Fruit fly (Drosophila melanogaster) whole organism, wandering third instar larva: ENCODE measurements around the gene Atxn7.
A peak's percentile ranks its signal among the peaks of the same experiment; 100 is the strongest.

ENCODE experiments used
- Abd-B ChIP-seq: fragments of >200 bp; optimal IDR thresholded peaks from 2 replicates; lab custom pipeline; 2017; ENCODE audit warnings: missing biosample characterization, missing genetic modification characterization
- CG32264 ChIP-seq: fragments of 200-800 bp; sonication (Bioruptor generic); optimal IDR thresholded peaks from 2 replicates; lab custom pipeline; 2016; ENCODE audit warnings: missing biosample characterization, missing genetic modification characterization
- CG9705 ChIP-seq: fragments of 200-800 bp; sonication (Bioruptor generic); optimal IDR thresholded peaks from 2 replicates; lab custom pipeline; 2018; ENCODE audit warnings: missing biosample characterization, mild to moderate bottlenecking, missing genetic modification characterization
- CrebA ChIP-seq: fragments of 200-800 bp; sonication (Bioruptor generic); optimal IDR thresholded peaks from 2 replicates; lab custom pipeline; 2016; ENCODE audit warnings: missing biosample characterization, mild to moderate bottlenecking, missing genetic modification characterization, borderline replicate concordance
- Dfd ChIP-seq: fragments of >200 bp; optimal IDR thresholded peaks from 2 replicates; lab custom pipeline; 2017; ENCODE audit warnings: missing biosample characterization, missing genetic modification characterization
- Dif ChIP-seq: fragments of 200-275, 200-300 bp; sonication (Bioruptor generic); optimal IDR thresholded peaks from 2 replicates; lab custom pipeline; 2018; ENCODE audit warnings: missing biosample characterization, missing genetic modification characterization; ENCODE audit not compliant: partially characterized antibody
- HLH106 ChIP-seq: fragments of 200-800 bp; optimal IDR thresholded peaks from 3 replicates; lab custom pipeline; 2019; ENCODE audit warnings: missing biosample characterization, mild to moderate bottlenecking, missing genetic modification characterization, moderate library complexity
- Hnf4 ChIP-seq: fragments of 200-800 bp; sonication (Bioruptor generic); optimal IDR thresholded peaks from 2 replicates; lab custom pipeline; 2016; ENCODE audit warnings: missing biosample characterization, mild to moderate bottlenecking, missing genetic modification characterization
- Hr78 ChIP-seq: fragments of >200 bp; optimal IDR thresholded peaks from 2 replicates; lab custom pipeline; 2017; ENCODE audit warnings: missing biosample characterization, missing genetic modification characterization
- Hr83 ChIP-seq: fragments of 200-300 bp; sonication (Bioruptor generic); optimal IDR thresholded peaks from 2 replicates; lab custom pipeline; 2016; ENCODE audit warnings: missing biosample characterization, mild to moderate bottlenecking, missing genetic modification characterization, moderate library complexity; ENCODE audit not compliant: poor library complexity, severe bottlenecking
- Jra ChIP-seq: sonication (Bioruptor generic); optimal IDR thresholded peaks from 2 replicates; lab custom pipeline; 2016; ENCODE audit warnings: missing biosample characterization, missing genetic modification characterization
- Mio ChIP-seq: sonication (Bioruptor generic); optimal IDR thresholded peaks from 2 replicates; lab custom pipeline; 2016; ENCODE audit warnings: missing biosample characterization, missing genetic modification characterization
- Myc ChIP-seq: fragments of >200 bp; optimal IDR thresholded peaks from 2 replicates; lab custom pipeline; 2017
- N ChIP-seq: fragments of >200 bp; optimal IDR thresholded peaks from 2 replicates; lab custom pipeline; 2018; ENCODE audit warnings: missing biosample characterization, missing external identifiers, missing genetic modification characterization
- OdsH ChIP-seq: fragments of 200-800 bp; sonication (Bioruptor generic); optimal IDR thresholded peaks from 2 replicates; lab custom pipeline; 2016; ENCODE audit warnings: missing biosample characterization, mild to moderate bottlenecking, missing genetic modification characterization
- Rel ChIP-seq, 2 experiments: fragments of 200-800 bp; sonication (Bioruptor generic) in 1 of 2; optimal IDR thresholded peaks; 2 replicates in 1 of 2; 3 replicates in 1 of 2; lab custom pipeline; 2016 to 2019; ENCODE audit warnings: mild to moderate bottlenecking in 2 of 2, missing biosample characterization in 2 of 2, missing genetic modification characterization in 2 of 2, moderate library complexity in 1 of 2
- Sp1 ChIP-seq: fragments of 200-800 bp; sonication (Bioruptor generic); optimal IDR thresholded peaks from 3 replicates; lab custom pipeline; 2019; ENCODE audit warnings: missing biosample characterization, mild to moderate bottlenecking, missing genetic modification characterization, moderate library complexity
- br ChIP-seq: fragments of 200-800 bp; sonication (Bioruptor generic); optimal IDR thresholded peaks from 2 replicates; lab custom pipeline; 2016; ENCODE audit warnings: missing biosample characterization, missing genetic modification characterization
- brk ChIP-seq: fragments of 200-800 bp; sonication (Bioruptor generic); optimal IDR thresholded peaks from 2 replicates; lab custom pipeline; 2016; ENCODE audit warnings: missing biosample characterization, mild to moderate bottlenecking, missing genetic modification characterization
- dmrt93B ChIP-seq: fragments of 200-800 bp; sonication (Bioruptor generic); optimal IDR thresholded peaks from 2 replicates; lab custom pipeline; 2018; ENCODE audit warnings: missing biosample characterization, mild to moderate bottlenecking, missing genetic modification characterization
- dsf ChIP-seq: sonication (Bioruptor generic); optimal IDR thresholded peaks from 2 replicates; lab custom pipeline; 2016; ENCODE audit warnings: missing biosample characterization, missing genetic modification characterization, borderline replicate concordance
- ey ChIP-seq: fragments of 200-800 bp; sonication (Bioruptor generic); optimal IDR thresholded peaks from 2 replicates; lab custom pipeline; 2016; ENCODE audit warnings: missing biosample characterization, missing genetic modification characterization
- foxo ChIP-seq, 2 experiments: fragments of 200-800 bp; sonication (Bioruptor generic); optimal IDR thresholded peaks; 2 replicates in 1 of 2; 3 replicates in 1 of 2; lab custom pipeline; 2016 to 2017; ENCODE audit warnings: missing biosample characterization in 2 of 2, missing genetic modification characterization in 2 of 2
- fru ChIP-seq: fragments of 200-800 bp; sonication (Bioruptor generic); optimal IDR thresholded peaks from 3 replicates; lab custom pipeline; 2016; ENCODE audit warnings: missing biosample characterization, mild to moderate bottlenecking, missing genetic modification characterization
- h ChIP-seq: fragments of 200-800 bp; sonication (Bioruptor generic); optimal IDR thresholded peaks from 3 replicates; lab custom pipeline; 2016; ENCODE audit warnings: missing biosample characterization, mild to moderate bottlenecking, missing genetic modification characterization
- jim ChIP-seq: fragments of 175-275, 200-325 bp; sonication (Bioruptor generic); optimal IDR thresholded peaks from 2 replicates; lab custom pipeline; 2016; ENCODE audit warnings: missing biosample characterization, mild to moderate bottlenecking, missing genetic modification characterization
- lola ChIP-seq: fragments of >200 bp; optimal IDR thresholded peaks from 2 replicates; lab custom pipeline; 2017; ENCODE audit warnings: missing biosample characterization, missing genetic modification characterization
- pan ChIP-seq: fragments of >200 bp; optimal IDR thresholded peaks from 2 replicates; lab custom pipeline; 2017
- psq ChIP-seq: fragments of 200-800 bp; sonication (Bioruptor generic); optimal IDR thresholded peaks from 3 replicates; lab custom pipeline; 2017; ENCODE audit warnings: missing biosample characterization, mild to moderate bottlenecking, missing genetic modification characterization, moderate library complexity
- rgr ChIP-seq: fragments of 200-800 bp; sonication (Bioruptor generic); optimal IDR thresholded peaks from 3 replicates; lab custom pipeline; 2016; ENCODE audit warnings: missing biosample characterization, mild to moderate bottlenecking, missing genetic modification characterization
- sage ChIP-seq: fragments of 200-800 bp; sonication (Bioruptor generic); optimal IDR thresholded peaks from 2 replicates; lab custom pipeline; 2016; ENCODE audit warnings: missing biosample characterization, mild to moderate bottlenecking, missing genetic modification characterization
- sv ChIP-seq: fragments of 200-800 bp; sonication (Bioruptor generic); optimal IDR thresholded peaks from 3 replicates; lab custom pipeline; 2016; ENCODE audit warnings: missing biosample characterization, missing genetic modification characterization
- tai ChIP-seq: sonication (Bioruptor generic); optimal IDR thresholded peaks from 2 replicates; lab custom pipeline; 2016; ENCODE audit warnings: missing biosample characterization, missing genetic modification characterization
- usp ChIP-seq: fragments of >200 bp; optimal IDR thresholded peaks from 2 replicates; lab custom pipeline; 2017; ENCODE audit warnings: missing biosample characterization, missing genetic modification characterization
- woc ChIP-seq: sonication (Bioruptor generic); optimal IDR thresholded peaks from 2 replicates; lab custom pipeline; 2016; ENCODE audit warnings: missing biosample characterization, mild to moderate bottlenecking, missing genetic modification characterization

Gene Atxn7

DNA sequence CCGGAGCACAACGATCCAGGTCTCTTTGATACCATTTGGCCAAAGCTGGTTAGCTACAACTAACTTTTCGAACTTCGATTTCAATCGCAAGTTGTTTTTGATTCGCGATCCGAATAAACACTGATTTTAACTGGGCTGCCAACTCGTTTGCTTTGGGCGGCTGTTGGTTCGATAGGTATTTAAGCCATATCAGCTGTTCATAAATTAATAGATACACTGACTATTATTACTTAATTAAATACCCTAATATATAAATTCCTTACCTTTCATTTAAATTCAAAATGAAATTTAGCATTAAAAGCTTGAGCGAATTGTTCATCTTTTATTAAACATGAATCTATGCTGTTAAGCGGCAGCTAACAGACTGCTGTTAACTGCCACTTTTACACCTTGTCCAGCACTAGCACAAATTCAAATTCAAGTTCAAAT lies 18.4 kb upstream of the Atxn7 start, which contains the start of gene CG9967:
CG9967 (minus strand) TSS at position 129 of the 429 bp plus-strand sequence.
- TF ChIP-seq jim (GFP tag; lab: Kevin White, UChicago) (no peak), usp (GFP tag; lab: Kevin White, UChicago) (no peak), foxo (GFP tag; optimal IDR thresholded peaks at IDR 0.05; lab: Kevin White, UChicago) (peak in 1 of 2 experiments; percentile 26), Dfd (GFP tag; lab: Kevin White, UChicago) (no peak), h (GFP tag; lab: Kevin White, UChicago) (peak; percentile 55), CG32264 (GFP tag; lab: Kevin White, UChicago) (no peak), psq (GFP tag; lab: Kevin White, UChicago) (no peak), Hnf4 (GFP tag; lab: Kevin White, UChicago) (peak; percentile 40), HLH106 (tag; lab: Kevin White, UChicago) (peak; percentile 23), rgr (GFP tag; lab: Kevin White, UChicago) (no peak), CG9705 (GFP tag; lab: Kevin White, UChicago) (peak; percentile 21), Abd-B (GFP tag; lab: Kevin White, UChicago) (no peak), dmrt93B (GFP tag; lab: Kevin White, UChicago) (no peak), pan (lab: Kevin White, UChicago) (no peak), OdsH (GFP tag; lab: Kevin White, UChicago) (peak; percentile 7), dsf (no peak), Jra (GFP tag; lab: Kevin White, UChicago) (peak; percentile 5)

DNA sequence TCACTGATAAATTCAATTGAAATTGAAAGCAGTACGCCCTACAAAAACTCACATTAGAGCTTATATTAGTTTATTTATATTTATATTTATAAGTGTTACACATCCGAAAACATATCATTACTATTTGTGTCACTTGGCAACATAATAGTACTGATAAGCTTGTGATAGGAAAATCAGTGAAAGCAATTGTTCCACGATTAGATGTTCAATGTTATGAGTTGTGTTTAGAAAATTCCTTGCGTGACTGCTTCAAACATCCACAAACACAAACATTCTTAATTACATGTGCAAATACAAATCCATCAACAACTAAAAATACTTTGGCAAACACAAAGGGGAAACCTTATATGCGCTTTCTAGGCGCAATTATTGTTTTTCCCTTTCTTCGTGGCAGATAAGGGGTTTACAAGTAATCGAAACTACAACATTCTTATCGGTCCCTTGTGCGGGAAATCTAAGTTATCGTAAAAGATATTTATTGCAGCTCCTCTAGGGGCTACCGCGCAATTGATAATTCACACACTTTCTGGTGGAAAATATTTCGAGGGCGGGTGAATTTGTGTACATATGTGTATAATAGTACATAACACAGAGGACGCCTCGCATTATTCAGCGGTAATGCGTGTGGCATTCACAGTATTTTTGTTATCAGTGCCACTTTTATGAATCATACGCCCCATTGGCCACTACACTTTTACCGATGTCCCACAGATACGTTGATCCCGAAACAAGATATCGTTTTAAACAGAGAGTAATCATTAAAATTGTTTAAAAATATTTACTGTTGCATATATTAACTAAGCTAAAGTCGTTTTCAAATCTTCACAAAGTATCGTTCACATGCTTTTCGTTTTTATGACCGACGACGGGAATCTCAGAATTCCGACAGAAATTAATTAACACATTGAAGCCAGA lies 13.5 kb upstream of the Atxn7 start:
- no peak for TF ChIP-seq dsf
- no peak for TF ChIP-seq foxo (GFP tag; optimal IDR thresholded peaks at IDR 0.05; lab: Kevin White, UChicago)
- no peak for TF ChIP-seq Hr78 (GFP tag; lab: Kevin White, UChicago)
- TF ChIP-seq tai (GFP tag; lab: Kevin White, UChicago) = peak; percentile 11
- TF ChIP-seq Rel (GFP tag; optimal IDR thresholded peaks at IDR 0.05; lab: Kevin White, UChicago) = no peak
- TF ChIP-seq Rel (tag; optimal IDR thresholded peaks at IDR 0.05; lab: Kevin White, UChicago) = peak; percentile 37

DNA sequence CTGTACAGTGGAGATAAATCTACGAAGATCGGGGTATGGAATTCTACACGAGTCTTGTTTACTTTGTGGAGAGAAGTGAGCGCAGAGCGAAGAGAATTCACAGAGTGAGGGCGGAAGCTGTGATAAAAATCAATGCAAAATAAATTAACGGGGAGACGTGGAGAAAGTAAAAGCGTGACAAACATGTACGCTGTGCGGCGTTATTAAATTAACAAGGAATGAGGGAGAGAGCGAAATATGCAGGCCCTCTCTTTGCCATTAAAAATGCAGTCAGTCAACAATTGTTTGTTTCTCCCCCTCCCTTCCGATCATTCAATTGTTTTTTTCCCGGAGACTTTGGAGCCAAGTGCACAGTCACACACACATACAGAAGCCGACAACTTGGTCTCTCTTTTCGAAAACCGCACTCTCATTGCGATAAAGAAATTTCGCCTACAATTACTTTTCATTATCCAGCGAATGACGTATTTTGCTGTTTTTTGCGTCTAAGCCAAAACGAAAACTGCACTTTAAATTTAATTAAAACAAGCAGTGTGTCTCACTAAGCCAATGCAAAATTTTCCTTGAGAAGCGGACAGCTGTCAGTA lies 12.7 kb upstream of the Atxn7 start:
- TF ChIP-seq Hnf4 (GFP tag; lab: Kevin White, UChicago) (peak; percentile 86), Hr78 (GFP tag; lab: Kevin White, UChicago) (no peak), fru (GFP tag; lab: Kevin White, UChicago) (peak; percentile 70), Rel (GFP tag; optimal IDR thresholded peaks at IDR 0.05; lab: Kevin White, UChicago) (no peak), Rel (tag; optimal IDR thresholded peaks at IDR 0.05; lab: Kevin White, UChicago) (peak; percentile 36), h (GFP tag; lab: Kevin White, UChicago) (peak; percentile 29), sage (no peak), HLH106 (tag; lab: Kevin White, UChicago) (no peak)

DNA sequence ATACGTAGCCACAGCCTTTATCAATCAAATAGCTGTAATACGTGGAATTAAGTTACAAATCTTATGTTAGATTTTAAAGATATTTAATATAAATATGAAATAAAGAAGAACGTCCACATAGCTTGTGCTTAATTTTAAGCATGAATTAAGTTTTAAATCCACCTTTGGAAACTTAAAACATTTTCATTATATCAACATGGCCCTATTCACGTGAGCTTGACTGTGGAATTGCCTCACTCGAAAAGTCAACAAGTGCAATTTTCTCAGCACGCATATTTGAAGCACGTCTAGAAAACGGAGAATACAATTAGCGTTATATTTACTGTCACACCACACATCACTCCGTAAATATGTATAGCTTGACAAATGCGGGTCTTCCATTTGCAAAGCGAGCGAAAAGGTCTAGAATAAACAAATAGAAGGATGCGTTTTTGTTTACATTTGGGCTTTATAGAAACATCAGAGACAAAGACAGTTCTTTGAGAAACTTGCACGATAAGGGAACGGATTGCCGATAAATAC lies 12.0 kb upstream of the Atxn7 start:
- TF ChIP-seq Rel (GFP tag; optimal IDR thresholded peaks at IDR 0.05; lab: Kevin White, UChicago) = peak; percentile 94
- TF ChIP-seq Rel (tag; optimal IDR thresholded peaks at IDR 0.05; lab: Kevin White, UChicago) = peak; percentile 84
- no peak for TF ChIP-seq Dif (GFP tag; lab: Kevin White, UChicago)
- TF ChIP-seq sage = peak; percentile 96
- peak; percentile 51 for TF ChIP-seq Hr83 (GFP tag; lab: Kevin White, UChicago)
- no peak for TF ChIP-seq CrebA (GFP tag; lab: Kevin White, UChicago)
- peak; percentile 89 for TF ChIP-seq psq (GFP tag; lab: Kevin White, UChicago)
- TF ChIP-seq Dfd (GFP tag; lab: Kevin White, UChicago) = no peak
- TF ChIP-seq tai (GFP tag; lab: Kevin White, UChicago) = no peak
- peak; percentile 85 for TF ChIP-seq sv (GFP tag; lab: Kevin White, UChicago)
- TF ChIP-seq lola (GFP tag; lab: Kevin White, UChicago) = no peak
- no peak for TF ChIP-seq usp (GFP tag; lab: Kevin White, UChicago)
- peak; percentile 97 for TF ChIP-seq Sp1 (GFP tag; lab: Kevin White, UChicago)
- peak; percentile 84 for TF ChIP-seq br (GFP tag; lab: Kevin White, UChicago)
- TF ChIP-seq HLH106 (tag; lab: Kevin White, UChicago) = peak; percentile 97
- peak; percentile 93 for TF ChIP-seq brk (GFP tag; lab: Kevin White, UChicago)
- no peak for TF ChIP-seq Abd-B (GFP tag; lab: Kevin White, UChicago)
- TF ChIP-seq foxo (GFP tag; optimal IDR thresholded peaks at IDR 0.05; lab: Kevin White, UChicago) = peak in 1 of 2 experiments; percentile 95
- peak; percentile 91 for TF ChIP-seq dmrt93B (GFP tag; lab: Kevin White, UChicago)
- no peak for TF ChIP-seq Hr78 (GFP tag; lab: Kevin White, UChicago)
- TF ChIP-seq fru (GFP tag; lab: Kevin White, UChicago) = peak; percentile 93
- no peak for TF ChIP-seq Jra (GFP tag; lab: Kevin White, UChicago)
- peak; percentile 92 for TF ChIP-seq OdsH (GFP tag; lab: Kevin White, UChicago)
- peak; percentile 78 for TF ChIP-seq woc (GFP tag; lab: Kevin White, UChicago)
- peak; percentile 82 for TF ChIP-seq Hnf4 (GFP tag; lab: Kevin White, UChicago)
- TF ChIP-seq rgr (GFP tag; lab: Kevin White, UChicago) = peak; percentile 96
- TF ChIP-seq Mio (GFP tag; lab: Kevin White, UChicago) = no peak
- TF ChIP-seq CG32264 (GFP tag; lab: Kevin White, UChicago) = peak; percentile 65
- peak; percentile 88 for TF ChIP-seq CG9705 (GFP tag; lab: Kevin White, UChicago)
- TF ChIP-seq ey (GFP tag; lab: Kevin White, UChicago) = peak; percentile 91
- TF ChIP-seq Myc (lab: Kevin White, UChicago) = no peak
- no peak for TF ChIP-seq jim (GFP tag; lab: Kevin White, UChicago)
- no peak for TF ChIP-seq N (GFP tag; lab: Kevin White, UChicago)
- TF ChIP-seq dsf = peak; percentile 41
- TF ChIP-seq pan (lab: Kevin White, UChicago) = no peak
